Fruit fly (Drosophila melanogaster): ENCODE data around the gene FeCH.

Gene FeCH

dm6 chr3R:31812117-31812975 lies at the start of gene FeCH, which contains the start of gene RhoGAP100F:
Gene FeCH, minus strand, starts transcription at chr3R:31812296.
Gene RhoGAP100F, plus strand, starts transcription at chr3R:31812609.
- TF ChIP-seq Snoo (tag; optimal IDR thresholded peaks at IDR 0.05) (no peak), CG12605 (GFP tag; IDR thresholded peaks at IDR 0.05) (no peak), CG8301 (tag; optimal IDR thresholded peaks at IDR 0.05) (no peak), Ets98B (GFP tag; IDR thresholded peaks at IDR 0.05) (no peak), CG17806 (tag; optimal IDR thresholded peaks at IDR 0.05) (no peak), D1 (tag; optimal IDR thresholded peaks at IDR 0.05) (no peak), CG9948 (tag; optimal IDR thresholded peaks at IDR 0.05) (no peak), CG10348 (GFP tag; IDR thresholded peaks at IDR 0.05) (no peak), rn (GFP tag; IDR thresholded peaks at IDR 0.05) (no peak), CG34367 (tag; optimal IDR thresholded peaks at IDR 0.05) (no peak), fd96Ca (GFP tag; IDR thresholded peaks at IDR 0.05) (no peak), CG15710 (tag; optimal IDR thresholded peaks at IDR 0.05) (no peak), Pif1A (GFP tag; optimal IDR thresholded peaks at IDR 0.05) (no peak), CG8159 (tag; optimal IDR thresholded peaks at IDR 0.05) (no peak), CG4496 (GFP tag; IDR thresholded peaks at IDR 0.05) (no peak)

- TF ChIP-seq rn (GFP tag; IDR thresholded peaks at IDR 0.05) (no peak), CG4496 (GFP tag; IDR thresholded peaks at IDR 0.05) (no peak), CG8159 (tag; optimal IDR thresholded peaks at IDR 0.05) (no peak), Pif1B (GFP tag; optimal IDR thresholded peaks at IDR 0.05) (no peak), fd96Ca (GFP tag; IDR thresholded peaks at IDR 0.05) (no peak), EcR (GFP tag; optimal IDR thresholded peaks at IDR 0.05) (no peak)
Observed at dm6 chr3R:31852185-31852584, 40.1 kb upstream of the FeCH start.

- TF ChIP-seq fd96Ca (GFP tag; IDR thresholded peaks at IDR 0.05) (no peak), CG8159 (tag; optimal IDR thresholded peaks at IDR 0.05) (no peak), Ets98B (GFP tag; IDR thresholded peaks at IDR 0.05) (no peak), CG13204 (GFP tag; optimal IDR thresholded peaks at IDR 0.05) (no peak), CG32121 (GFP tag; IDR thresholded peaks at IDR 0.05) (no peak), CG10348 (GFP tag; IDR thresholded peaks at IDR 0.05) (no peak), Snoo (tag; optimal IDR thresholded peaks at IDR 0.05) (no peak), Pif1B (GFP tag; optimal IDR thresholded peaks at IDR 0.05) (no peak), rn (GFP tag; IDR thresholded peaks at IDR 0.05) (no peak), D1 (tag; optimal IDR thresholded peaks at IDR 0.05) (no peak), CG17806 (tag; optimal IDR thresholded peaks at IDR 0.05) (no peak), CG12605 (GFP tag; IDR thresholded peaks at IDR 0.05) (no peak), CG4496 (GFP tag; IDR thresholded peaks at IDR 0.05) (no peak), CG8301 (tag; optimal IDR thresholded peaks at IDR 0.05) (no peak), CG14655 (GFP tag; optimal IDR thresholded peaks at IDR 0.05) (no peak), EcR (GFP tag; optimal IDR thresholded peaks at IDR 0.05) (no peak), CG34367 (tag; optimal IDR thresholded peaks at IDR 0.05) (no peak), Pif1A (GFP tag; optimal IDR thresholded peaks at IDR 0.05) (no peak), CG9948 (tag; optimal IDR thresholded peaks at IDR 0.05) (no peak), CG15710 (tag; optimal IDR thresholded peaks at IDR 0.05) (no peak)
Observed at dm6 chr3R:31826422-31826821, 14.3 kb upstream of the FeCH start.

dm6 chr3R:31825571-31826068 lies 13.5 kb upstream of the FeCH start:
- no peak for TF ChIP-seq CG9948 (tag; optimal IDR thresholded peaks at IDR 0.05)

- TF ChIP-seq CG14655 (GFP tag; optimal IDR thresholded peaks at IDR 0.05) (no peak), EcR (GFP tag; optimal IDR thresholded peaks at IDR 0.05) (no peak), CG9948 (tag; optimal IDR thresholded peaks at IDR 0.05) (no peak), CG12605 (GFP tag; IDR thresholded peaks at IDR 0.05) (no peak)
Observed at dm6 chr3R:31824200-31824599, 12.1 kb upstream of the FeCH start.

dm6 chr3R:31822462-31822861 lies 10.4 kb upstream of the FeCH start:
- no peak for TF ChIP-seq Snoo (tag; optimal IDR thresholded peaks at IDR 0.05)
- no peak for TF ChIP-seq D1 (tag; optimal IDR thresholded peaks at IDR 0.05)
- TF ChIP-seq CG12605 (GFP tag; IDR thresholded peaks at IDR 0.05) = no peak
- no peak for TF ChIP-seq CG15710 (tag; optimal IDR thresholded peaks at IDR 0.05)
- TF ChIP-seq Pif1A (GFP tag; optimal IDR thresholded peaks at IDR 0.05) = no peak
- no peak for TF ChIP-seq CG8159 (tag; optimal IDR thresholded peaks at IDR 0.05)
- TF ChIP-seq CG14655 (GFP tag; optimal IDR thresholded peaks at IDR 0.05) = no peak

- TF ChIP-seq CG32121 (GFP tag; IDR thresholded peaks at IDR 0.05) = no peak
- no peak for TF ChIP-seq CG15710 (tag; optimal IDR thresholded peaks at IDR 0.05)
- no peak for TF ChIP-seq Ets98B (GFP tag; IDR thresholded peaks at IDR 0.05)
- TF ChIP-seq CG13204 (GFP tag; optimal IDR thresholded peaks at IDR 0.05) = no peak
- TF ChIP-seq Pif1A (GFP tag; optimal IDR thresholded peaks at IDR 0.05) = no peak
- no peak for TF ChIP-seq CG17806 (tag; optimal IDR thresholded peaks at IDR 0.05)
- no peak for TF ChIP-seq CG10348 (GFP tag; IDR thresholded peaks at IDR 0.05)
- TF ChIP-seq D1 (tag; optimal IDR thresholded peaks at IDR 0.05) = no peak
- TF ChIP-seq EcR (GFP tag; optimal IDR thresholded peaks at IDR 0.05) = no peak
- TF ChIP-seq rn (GFP tag; IDR thresholded peaks at IDR 0.05) = no peak
- TF ChIP-seq CG8301 (tag; optimal IDR thresholded peaks at IDR 0.05) = no peak
- TF ChIP-seq CG14655 (GFP tag; optimal IDR thresholded peaks at IDR 0.05) = no peak
- TF ChIP-seq Pif1B (GFP tag; optimal IDR thresholded peaks at IDR 0.05) = no peak
- TF ChIP-seq CG8159 (tag; optimal IDR thresholded peaks at IDR 0.05) = no peak
Observed at dm6 chr3R:31812976-31813298, 841 bp upstream of the FeCH start.
